Worm (Caenorhabditis elegans) whole organism, L4 larva: ENCODE data around the gene F41E6.17.

Experiments
- R02D3.7 ChIP-seq: fragments of 150-350 bp; sonication (generic microtip); optimal IDR thresholded peaks from 3 replicates; lab custom pipeline; 2014; ENCODE audit warnings: missing biosample characterization, missing genetic modification characterization
- Y105C5A.15 ChIP-seq: fragments of 200-800 bp; sonication (Bioruptor generic); IDR thresholded peaks from 2 replicates; pipeline ENCODE4 v1.3.6; 2022; ENCODE audit warnings: missing genetic modification characterization, missing compliant biosample characterization
- Y75B8A.6 ChIP-seq: fragments of 200-800 bp; sonication (Bioruptor generic); IDR thresholded peaks from 2 replicates; pipeline ENCODE4 v1.3.6; 2022; ENCODE audit warnings: missing genetic modification reagents, missing genetic modification characterization, missing compliant biosample characterization
- ZK337.2 ChIP-seq: fragments of 200-800 bp; sonication (Bioruptor generic); IDR thresholded peaks from 2 replicates; pipeline ENCODE4 v1.3.6; 2022; ENCODE audit warnings: missing genetic modification reagents, missing genetic modification characterization, missing compliant biosample characterization
- aha-1 ChIP-seq: fragments of 150-350 bp; peaks from one replicate; lab custom pipeline; 2014; ENCODE audit warnings: missing biosample characterization, missing genetic modification characterization
- ceh-62 ChIP-seq: sonication (generic microtip); optimal IDR thresholded peaks from 2 replicates; lab custom pipeline; 2017; ENCODE audit warnings: missing biosample characterization, missing genetic modification characterization
- ctbp-1 ChIP-seq: fragments of 200-800 bp; sonication (Bioruptor generic); IDR thresholded peaks from 2 replicates; pipeline ENCODE4 v1.3.6; 2022; ENCODE audit warnings: missing genetic modification reagents, missing genetic modification characterization, missing compliant biosample characterization
- daf-16 ChIP-seq, 3 experiments: sonication (generic microtip); optimal IDR thresholded peaks; 2 replicates each; lab custom pipeline; 2016 to 2017; ENCODE audit warnings: missing genetic modification characterization in 3 of 3, missing genetic modification reagents in 3 of 3, mild to moderate bottlenecking in 2 of 3, missing compliant biosample characterization in 2 of 3, missing biosample characterization in 1 of 3, moderate library complexity in 1 of 3
- daf-19 ChIP-seq: fragments of 200-800 bp; sonication (Bioruptor generic); conservative IDR thresholded peaks from 2 replicates; pipeline ENCODE4 v1.3.6; 2022; ENCODE audit warnings: missing genetic modification characterization, missing compliant biosample characterization
- dmd-9 ChIP-seq: fragments of 200-800 bp; sonication (Bioruptor generic); IDR thresholded peaks from 2 replicates; pipeline ENCODE4 v1.3.6; 2022; ENCODE audit warnings: missing genetic modification reagents, missing genetic modification characterization, missing compliant biosample characterization
- dve-1 ChIP-seq: sonication (generic microtip); optimal IDR thresholded peaks from 2 replicates; lab custom pipeline; 2017; ENCODE audit warnings: antibody characterized with exemption, mild to moderate bottlenecking, missing genetic modification characterization, missing compliant biosample characterization; ENCODE audit not compliant: insufficient read depth
- fkh-10 ChIP-seq: fragments of 150-350 bp; optimal IDR thresholded peaks from 2 replicates; lab custom pipeline; 2014; ENCODE audit warnings: missing biosample characterization, missing genetic modification reagents, missing genetic modification characterization
- gei-8 ChIP-seq: fragments of 200-800 bp; sonication (Bioruptor generic); optimal IDR thresholded peaks from 2 replicates; lab custom pipeline; 2018; ENCODE audit warnings: mild to moderate bottlenecking, missing genetic modification characterization, missing compliant biosample characterization
- hlh-11 ChIP-seq: fragments of 200-800 bp; sonication (Bioruptor generic); optimal IDR thresholded peaks from 2 replicates; lab custom pipeline; 2018; ENCODE audit warnings: mild to moderate bottlenecking, missing genetic modification characterization, missing compliant biosample characterization
- hlh-30 ChIP-seq: sonication (generic microtip); optimal IDR thresholded peaks from 2 replicates; lab custom pipeline; 2017; ENCODE audit warnings: antibody characterized with exemption, mild to moderate bottlenecking, missing genetic modification characterization, missing compliant biosample characterization; ENCODE audit not compliant: insufficient read depth
- hmg-1.1 ChIP-seq: fragments of 200-800 bp; sonication (Bioruptor generic); IDR thresholded peaks from 2 replicates; pipeline ENCODE4 v1.3.6; 2022; ENCODE audit warnings: missing genetic modification reagents, missing genetic modification characterization, missing compliant biosample characterization
- jun-1 ChIP-seq: fragments of 150-350 bp; optimal IDR thresholded peaks from 2 replicates; lab custom pipeline; 2014; ENCODE audit warnings: missing biosample characterization, missing genetic modification reagents, missing genetic modification characterization
- lin-13 ChIP-seq: fragments of 150-350 bp; optimal IDR thresholded peaks from 2 replicates; lab custom pipeline; 2014; ENCODE audit warnings: missing biosample characterization, missing genetic modification reagents, missing genetic modification characterization
- lin-38 ChIP-seq: fragments of 200-800 bp; sonication (Bioruptor generic); IDR thresholded peaks from 2 replicates; pipeline ENCODE4 v1.3.6; 2022; ENCODE audit warnings: missing genetic modification reagents, missing genetic modification characterization, missing compliant biosample characterization
- lsy-2 ChIP-seq, 2 experiments: fragments of 150-350 bp in 1 of 2; sonication (generic microtip) in 1 of 2; optimal IDR thresholded peaks; 2 replicates each; lab custom pipeline; 2014 to 2017; ENCODE audit warnings: missing biosample characterization in 2 of 2, missing genetic modification characterization in 2 of 2
- mdt-29 ChIP-seq: fragments of 200-800 bp; sonication (Bioruptor generic); IDR thresholded peaks from 2 replicates; pipeline ENCODE4 v1.3.6; 2022; ENCODE audit warnings: missing genetic modification reagents, missing genetic modification characterization, missing compliant biosample characterization
- nhr-10 ChIP-seq: fragments of 150-350 bp; optimal IDR thresholded peaks from 2 replicates; lab custom pipeline; 2014; ENCODE audit warnings: missing biosample characterization, missing genetic modification characterization
- nhr-11 ChIP-seq: fragments of 150-350 bp; optimal IDR thresholded peaks from 2 replicates; lab custom pipeline; 2014; ENCODE audit warnings: missing biosample characterization, missing genetic modification characterization
- nhr-25 ChIP-seq: sonication (generic microtip); optimal IDR thresholded peaks from 2 replicates; lab custom pipeline; 2017; ENCODE audit warnings: missing genetic modification characterization, mild to moderate bottlenecking, missing compliant biosample characterization, antibody characterized with exemption, moderate library complexity, borderline replicate concordance; ENCODE audit not compliant: insufficient read depth
- nhr-28 ChIP-seq: fragments of 150-350 bp; optimal IDR thresholded peaks from 2 replicates; lab custom pipeline; 2014; ENCODE audit warnings: missing biosample characterization, missing genetic modification characterization
- nhr-77 ChIP-seq: fragments of 150-350 bp; optimal IDR thresholded peaks from 2 replicates; lab custom pipeline; 2014; ENCODE audit warnings: missing biosample characterization, missing genetic modification characterization
- set-16 ChIP-seq: fragments of 200-800 bp; sonication (Bioruptor generic); IDR thresholded peaks from 2 replicates; pipeline ENCODE4 v1.3.6; 2022; ENCODE audit warnings: missing genetic modification reagents, missing genetic modification characterization, missing compliant biosample characterization
- unc-39 ChIP-seq: sonication (generic microtip); optimal IDR thresholded peaks from 2 replicates; lab custom pipeline; 2017; ENCODE audit warnings: missing biosample characterization, missing genetic modification characterization
- unc-62 ChIP-seq, 3 experiments: fragments of 150-350 bp in 1 of 3; sonication (generic microtip); optimal IDR thresholded peaks in 2 of 3; peaks in 1 of 3; 1 replicate in 1 of 3; 2 replicates in 2 of 3; lab custom pipeline; 2014 to 2017; ENCODE audit warnings: missing biosample characterization in 3 of 3, missing genetic modification characterization in 3 of 3, missing genetic modification reagents in 3 of 3, missing genotype in 1 of 3
- zfp-2 ChIP-seq: sonication (generic microtip); optimal IDR thresholded peaks from 2 replicates; lab custom pipeline; 2016; ENCODE audit warnings: mild to moderate bottlenecking, missing genetic modification characterization, missing compliant biosample characterization
- zip-11 ChIP-seq: fragments of 200-800 bp; sonication (Bioruptor generic); IDR thresholded peaks from 2 replicates; pipeline ENCODE4 v1.3.6; 2022; ENCODE audit warnings: missing genetic modification characterization, missing compliant biosample characterization
- zip-2 ChIP-seq: fragments of 150-350 bp; optimal IDR thresholded peaks from 2 replicates; lab custom pipeline; 2014; ENCODE audit warnings: missing biosample characterization, missing genetic modification characterization

F41E6.17 gene

DNA sequence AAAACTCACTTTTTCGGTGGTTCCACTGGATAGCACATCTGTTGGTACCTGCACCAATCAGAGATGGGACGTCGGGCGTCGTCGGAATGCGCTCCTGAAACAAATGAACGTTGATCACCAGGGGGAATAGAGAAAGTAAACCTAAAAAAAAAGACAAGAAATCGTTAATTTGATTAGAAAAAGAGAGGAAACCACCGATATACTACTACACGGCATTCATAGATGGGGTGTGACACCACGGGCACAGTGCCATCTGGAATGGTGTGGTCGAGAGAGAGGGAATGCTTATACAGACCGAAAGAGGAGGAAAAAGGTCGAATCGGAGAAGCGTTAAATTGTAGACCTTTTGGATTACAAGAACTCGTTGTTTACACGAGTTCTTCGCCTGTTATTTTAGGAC, 35.8 kb upstream of the F41E6.17 start, which contains the start of gene C10B5.3:
Gene C10B5.3, minus strand, starts transcription at position 101 of the 400 bp plus-strand sequence.
- TF ChIP-seq Y105C5A.15 (GFP tag; lab: Robert Waterston, UW) (0 out of 2 replicates have a peak, but pooled peaks have one; percentile 32), daf-16 (GFP tag; optimal IDR thresholded peaks at IDR 0.05; lab: Kevin White, UChicago) (no peak), daf-16 (tag; optimal IDR thresholded peaks at IDR 0.05; lab: Kevin White, UChicago) (no peak), unc-62 (GFP tag; optimal IDR thresholded peaks at IDR 0.05 in 1 of 2; lab: Kevin White, UChicago) (peak in 1 of 2 experiments; percentile 72), unc-62 (tag; optimal IDR thresholded peaks at IDR 0.05; lab: Kevin White, UChicago) (no peak), nhr-77 (no peak)

DNA sequence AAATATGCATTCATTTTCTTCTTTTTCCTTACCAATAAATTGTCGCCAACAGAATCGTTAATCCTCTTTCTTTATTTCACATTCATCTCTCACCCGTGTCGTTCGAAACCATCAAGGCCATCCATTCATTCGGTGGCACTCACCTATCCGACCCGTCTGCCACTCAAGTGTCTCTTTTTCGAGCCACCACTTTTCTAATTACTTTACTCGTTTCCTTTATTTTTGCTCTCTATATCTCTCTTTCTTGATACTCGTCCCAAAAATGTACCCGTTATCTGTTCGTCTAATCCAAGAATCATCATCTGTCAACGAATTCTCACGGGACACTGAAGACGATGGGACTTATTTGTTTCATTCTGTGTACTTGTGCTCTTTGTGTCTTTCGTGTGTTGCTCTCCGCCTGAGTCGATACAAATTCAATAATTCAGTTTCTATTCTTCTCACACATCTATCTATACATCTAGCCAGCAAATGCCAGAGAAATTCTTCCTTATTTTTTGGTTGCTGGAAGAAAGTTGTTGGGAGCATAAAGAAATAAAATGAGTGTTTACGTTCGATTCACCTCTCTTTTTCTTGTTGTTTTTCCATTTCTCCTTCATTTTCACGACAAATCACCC, 31.1 kb upstream of the F41E6.17 start:
- peak; percentile 57 for TF ChIP-seq fkh-10 (GFP tag; lab: Kevin White, UChicago)
- no peak for TF ChIP-seq daf-19 (GFP tag; lab: Robert Waterston, UW)

DNA sequence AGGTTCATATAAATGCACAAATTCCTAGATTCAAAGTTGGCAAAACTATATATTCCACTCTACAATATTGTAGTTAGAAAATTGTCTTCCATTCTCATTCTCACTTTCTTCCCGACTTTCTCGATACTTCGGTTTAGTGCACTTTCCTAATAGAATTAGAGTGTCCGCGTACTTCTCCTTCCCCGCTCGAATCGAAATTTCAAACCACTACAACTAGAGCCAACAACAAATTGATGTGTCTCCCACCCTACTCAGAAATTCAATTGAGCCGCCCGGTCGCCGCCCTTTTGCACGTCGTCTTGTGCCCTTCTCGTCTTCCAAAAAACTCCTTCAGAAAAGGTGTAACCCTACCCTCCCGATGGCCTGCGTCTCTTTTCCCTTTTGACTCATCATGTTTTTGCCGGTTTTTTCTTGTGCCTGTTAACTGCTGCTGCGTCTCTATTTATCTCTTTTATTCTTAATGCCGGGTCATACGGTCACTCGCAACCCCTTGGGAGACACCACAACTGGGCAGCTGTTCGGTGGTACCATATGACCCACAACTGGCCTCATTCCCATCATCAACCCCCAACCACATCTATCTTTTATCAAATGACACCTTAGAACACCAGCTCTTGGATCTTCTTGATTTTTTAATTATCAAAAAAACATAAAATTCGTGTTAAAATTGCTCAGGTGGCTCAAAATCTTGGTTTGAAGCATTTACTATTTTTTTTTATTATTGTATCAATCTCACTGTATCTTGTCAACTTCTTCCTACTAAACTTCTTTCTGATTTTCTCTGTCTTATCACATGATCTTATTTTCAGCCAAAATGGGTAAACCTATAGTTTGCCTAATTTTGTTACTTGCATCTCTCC, 29.6 kb upstream of the F41E6.17 start, which contains the start of gene tag-196:
Gene tag-196, plus strand, starts transcription at position 810 of the 860 bp plus-strand sequence.
- TF ChIP-seq R02D3.7 = no peak
- TF ChIP-seq hlh-11 (tag; lab: Kevin White, UChicago) = peak; percentile 70
- TF ChIP-seq lsy-2 (tag; optimal IDR thresholded peaks at IDR 0.05; lab: Kevin White, UChicago) = peak in 1 of 2 experiments; percentile 14
- no peak for TF ChIP-seq Y75B8A.6 (GFP tag; lab: Robert Waterston, UW)
- peak in 1 of 2 experiments; percentile 77 for TF ChIP-seq unc-62 (GFP tag; optimal IDR thresholded peaks at IDR 0.05 in 1 of 2; lab: Kevin White, UChicago)
- TF ChIP-seq unc-62 (tag; optimal IDR thresholded peaks at IDR 0.05; lab: Kevin White, UChicago) = no peak
- peak; percentile 89 for TF ChIP-seq aha-1
- TF ChIP-seq daf-16 (GFP tag; optimal IDR thresholded peaks at IDR 0.05; lab: Kevin White, UChicago) = peak in 1 of 2 experiments; percentile 44
- no peak for TF ChIP-seq daf-16 (tag; optimal IDR thresholded peaks at IDR 0.05; lab: Kevin White, UChicago)
- TF ChIP-seq set-16 = no peak
- peak; percentile 68 for TF ChIP-seq nhr-11 (tag; lab: Kevin White, UChicago)
- TF ChIP-seq nhr-28 (tag; lab: Kevin White, UChicago) = peak; percentile 12
- TF ChIP-seq hmg-1.1 (GFP tag; lab: Robert Waterston, UW) = 0 out of 2 replicates have a peak, but pooled peaks have one; percentile 17
- TF ChIP-seq hlh-30 (tag; lab: Kevin White, UChicago) = peak; percentile 92
- TF ChIP-seq, all 104 proteins: peak for 9

DNA sequence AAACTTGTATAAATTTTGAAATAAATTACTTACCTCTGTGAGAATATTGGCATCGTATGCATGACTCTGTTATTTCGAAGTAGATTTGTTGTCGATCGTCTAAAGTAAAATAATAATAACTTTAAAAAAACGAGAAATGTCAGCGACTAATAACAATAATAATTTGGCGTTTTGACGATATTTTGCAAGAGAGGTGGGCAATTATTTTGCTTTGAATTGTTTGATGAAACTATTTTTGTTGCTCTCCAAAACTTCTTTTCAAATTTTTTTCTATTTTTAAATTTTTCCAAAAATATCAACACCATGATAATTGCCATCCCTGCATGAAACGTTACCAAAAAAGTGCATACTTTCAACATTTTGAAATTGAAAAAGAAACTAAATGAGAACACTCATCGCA, 24.7 kb upstream of the F41E6.17 start, which contains the start of gene F41E6.7:
Gene F41E6.7, minus strand, starts transcription at position 101 of the 400 bp plus-strand sequence.
- TF ChIP-seq ctbp-1 (GFP tag; lab: Robert Waterston, UW) = no peak
- no peak for TF ChIP-seq ZK337.2
- no peak for TF ChIP-seq aha-1
- no peak for TF ChIP-seq nhr-10
- TF ChIP-seq jun-1 (tag; lab: Kevin White, UChicago) = no peak
- TF ChIP-seq ceh-62 = no peak
- TF ChIP-seq zip-11 (GFP tag; lab: Robert Waterston, UW) = no peak
- no peak for TF ChIP-seq lin-13 (GFP tag; lab: Kevin White, UChicago)
- TF ChIP-seq zfp-2 (tag; lab: Kevin White, UChicago) = no peak
- no peak for TF ChIP-seq mdt-29
- no peak for TF ChIP-seq lin-38
- no peak for TF ChIP-seq dve-1 (tag; lab: Kevin White, UChicago)
- no peak for TF ChIP-seq gei-8 (GFP tag; lab: Kevin White, UChicago)
- no peak for TF ChIP-seq dmd-9
- TF ChIP-seq zip-2 (tag; lab: Kevin White, UChicago) = no peak
- no peak for TF ChIP-seq unc-39 (tag; lab: Kevin White, UChicago)
- no peak for TF ChIP-seq nhr-25 (tag; lab: Kevin White, UChicago)
